Worm (Caenorhabditis elegans): Measurements from ENCODE around the gene sfxn-5.
A peak's percentile ranks its signal among the peaks of the same experiment; 100 is the strongest.

Gene sfxn-5

ce11 chrII:8124867-8125266, 20.0 kb upstream of the sfxn-5 start, which contains the start of gene ire-1:
ire-1 (minus strand) TSS chrII:8124910.
- TF ChIP-seq klf-2 (GFP tag; conservative IDR thresholded peaks at IDR 0.05), result no peak
- TF ChIP-seq ref-1 (GFP tag; conservative IDR thresholded peaks at IDR 0.05), result no peak
- no peak for TF ChIP-seq tab-1 (GFP tag; IDR thresholded peaks at IDR 0.05)
- TF ChIP-seq T22C8.4 (GFP tag; IDR thresholded peaks at IDR 0.05), result no peak
- no peak for TF ChIP-seq cog-1 (tag; optimal IDR thresholded peaks at IDR 0.05)
- no peak for TF ChIP-seq ztf-23 (GFP tag; IDR thresholded peaks at IDR 0.05)
- TF ChIP-seq med-1 (GFP tag; optimal IDR thresholded peaks at IDR 0.05; ENCODE audit: insufficient read depth), result no peak
- TF ChIP-seq ztf-29 (GFP tag; IDR thresholded peaks at IDR 0.05), result no peak
- no peak for TF ChIP-seq flt-1 (GFP tag; IDR thresholded peaks at IDR 0.05)

ce11 chrII:8117426-8117825, 12.6 kb upstream of the sfxn-5 start:
- TF ChIP-seq ztf-29 (GFP tag; IDR thresholded peaks at IDR 0.05), result no peak
- TF ChIP-seq T22C8.4 (GFP tag; IDR thresholded peaks at IDR 0.05), result no peak
- TF ChIP-seq tab-1 (GFP tag; IDR thresholded peaks at IDR 0.05), result no peak
- no peak for TF ChIP-seq ztf-23 (GFP tag; IDR thresholded peaks at IDR 0.05)
- no peak for TF ChIP-seq flt-1 (GFP tag; IDR thresholded peaks at IDR 0.05)
- TF ChIP-seq klf-2 (GFP tag; conservative IDR thresholded peaks at IDR 0.05), result no peak
- TF ChIP-seq med-1 (GFP tag; optimal IDR thresholded peaks at IDR 0.05; ENCODE audit: insufficient read depth), result no peak
- no peak for TF ChIP-seq ref-1 (GFP tag; conservative IDR thresholded peaks at IDR 0.05)
- no peak for TF ChIP-seq cog-1 (tag; optimal IDR thresholded peaks at IDR 0.05)

DNA sequence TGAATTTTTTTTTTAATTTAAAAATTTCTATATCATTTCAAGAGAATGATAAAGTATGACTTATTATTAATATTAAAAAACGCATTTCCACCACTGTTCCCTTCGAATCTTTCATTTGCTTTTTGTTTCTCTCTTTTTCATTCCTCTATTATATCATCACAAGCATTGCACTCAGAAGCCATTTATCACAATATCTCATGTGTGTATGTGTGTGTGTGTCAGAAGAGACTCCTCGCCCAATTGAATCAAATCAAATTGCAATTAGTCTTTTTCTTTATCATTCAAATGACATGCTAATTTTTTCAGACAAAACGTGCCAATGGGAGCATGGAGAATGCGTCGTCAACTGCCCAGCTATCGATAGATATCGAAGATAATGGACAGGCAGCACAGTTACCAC, 11.3 kb upstream of the sfxn-5 start, which contains the start of gene unc-105:
unc-105 (plus strand) TSS at position 301 of the 400 bp plus-strand sequence.
- TF ChIP-seq ref-1 (GFP tag; conservative IDR thresholded peaks at IDR 0.05) (no peak), ztf-29 (GFP tag; IDR thresholded peaks at IDR 0.05) (no peak), T22C8.4 (GFP tag; IDR thresholded peaks at IDR 0.05) (no peak), tab-1 (GFP tag; IDR thresholded peaks at IDR 0.05) (no peak), ztf-23 (GFP tag; IDR thresholded peaks at IDR 0.05) (no peak), cog-1 (tag; optimal IDR thresholded peaks at IDR 0.05) (no peak), med-1 (GFP tag; optimal IDR thresholded peaks at IDR 0.05; ENCODE audit: insufficient read depth) (no peak), klf-2 (GFP tag; conservative IDR thresholded peaks at IDR 0.05) (no peak), flt-1 (GFP tag; IDR thresholded peaks at IDR 0.05) (no peak)

DNA sequence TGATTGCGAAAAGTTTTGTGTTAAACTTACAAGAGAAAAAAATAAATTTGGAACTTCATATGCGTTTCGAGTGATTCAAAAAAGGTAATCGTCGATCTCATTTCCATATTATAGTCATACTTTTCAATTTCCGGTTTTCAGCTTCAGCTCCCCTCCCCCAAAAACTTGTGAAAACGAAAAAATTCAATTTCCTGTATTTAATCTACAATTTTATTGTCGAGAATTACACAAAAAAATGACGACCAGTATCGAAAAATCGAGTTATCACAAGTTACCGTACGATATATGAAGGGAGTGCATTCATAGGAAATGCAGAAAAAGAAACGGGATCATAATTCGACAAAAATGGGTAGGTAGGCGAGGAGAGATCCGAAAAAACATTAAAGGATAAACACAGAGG, 7.2 kb upstream of the sfxn-5 start, which contains the start of gene lron-4:
lron-4 (minus strand) TSS at position 101 of the 400 bp plus-strand sequence.
- TF ChIP-seq ref-1 (GFP tag; conservative IDR thresholded peaks at IDR 0.05) (no peak), flt-1 (GFP tag; IDR thresholded peaks at IDR 0.05) (no peak), klf-2 (GFP tag; conservative IDR thresholded peaks at IDR 0.05) (no peak), cog-1 (tag; optimal IDR thresholded peaks at IDR 0.05) (no peak), med-1 (GFP tag; optimal IDR thresholded peaks at IDR 0.05; ENCODE audit: insufficient read depth) (no peak), T22C8.4 (GFP tag; IDR thresholded peaks at IDR 0.05) (no peak)

ce11 chrII:8106921-8107695, 2.3 kb upstream of the sfxn-5 start, which contains the start of the genes chst-1 and C41C4.9:
chst-1 (minus strand) TSS chrII:8106971.
C41C4.9 (plus strand) TSS chrII:8107645.
- peak; percentile 97 for TF ChIP-seq flt-1 (GFP tag; IDR thresholded peaks at IDR 0.05)
- peak; percentile 87 for TF ChIP-seq med-1 (GFP tag; optimal IDR thresholded peaks at IDR 0.05; ENCODE audit: insufficient read depth)
- no peak; the same call in 1 of the 2 replicates for TF ChIP-seq klf-2 (GFP tag; conservative IDR thresholded peaks at IDR 0.05)
- peak; percentile 97 for TF ChIP-seq tab-1 (GFP tag; IDR thresholded peaks at IDR 0.05)
- peak; percentile 89 for TF ChIP-seq ref-1 (GFP tag; conservative IDR thresholded peaks at IDR 0.05)
- peak; percentile 94 for TF ChIP-seq T22C8.4 (GFP tag; IDR thresholded peaks at IDR 0.05)
- peak; percentile 94 for TF ChIP-seq ztf-23 (GFP tag; IDR thresholded peaks at IDR 0.05)
- TF ChIP-seq cog-1 (tag; optimal IDR thresholded peaks at IDR 0.05), result peak; percentile 82
- peak; percentile 92 for TF ChIP-seq ztf-29 (GFP tag; IDR thresholded peaks at IDR 0.05)

DNA sequence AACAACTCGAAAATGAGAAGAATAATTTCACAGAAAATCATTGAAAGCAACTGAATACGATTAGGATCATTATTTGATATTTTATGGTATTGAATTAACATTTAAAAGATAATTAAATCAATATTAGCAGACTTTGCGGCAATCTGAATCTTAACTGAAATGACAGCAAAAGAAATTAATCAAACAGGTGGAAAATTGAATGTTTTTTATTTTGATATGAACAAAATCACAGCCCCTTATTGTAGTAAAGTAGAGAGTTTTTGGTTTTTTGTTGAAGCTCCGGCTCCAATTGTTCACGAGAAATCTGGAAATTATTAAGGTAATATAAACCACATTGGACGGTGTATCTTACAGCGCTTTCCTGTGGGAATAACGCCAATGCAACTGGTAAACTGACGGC, 2.8 kb downstream of the sfxn-5 start, which contains the start of gene sre-2:
sre-2 (minus strand) TSS at position 101 of the 400 bp plus-strand sequence.
- TF ChIP-seq tab-1 (GFP tag; IDR thresholded peaks at IDR 0.05), result no peak

DNA sequence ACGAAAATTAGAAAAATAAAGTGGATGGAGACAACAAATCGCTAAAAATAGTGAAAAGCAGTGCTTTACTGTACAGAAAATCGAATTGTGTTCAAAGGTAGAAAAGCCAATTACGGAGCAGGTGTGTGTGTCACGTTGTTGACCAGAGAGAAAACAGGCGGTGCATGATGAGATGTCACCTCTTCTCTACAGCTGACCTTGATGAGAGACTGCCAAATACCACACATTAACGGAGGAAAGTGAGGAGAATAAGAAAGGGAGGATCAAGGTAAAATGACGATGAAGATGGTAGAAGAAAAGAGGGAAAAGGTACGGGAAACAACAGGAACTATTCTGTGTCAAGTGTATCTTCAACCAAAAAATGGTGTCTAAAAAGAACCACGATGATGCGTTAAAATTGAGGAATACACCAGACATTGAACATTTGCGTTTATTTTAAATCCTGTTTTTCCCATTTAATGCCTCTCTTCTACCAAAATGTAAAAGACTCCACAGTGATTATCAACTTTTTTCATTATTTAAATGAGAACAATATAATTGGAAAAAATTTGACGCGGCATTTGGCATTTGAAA, 5.6 kb downstream of the sfxn-5 start:
- TF ChIP-seq ref-1 (GFP tag; conservative IDR thresholded peaks at IDR 0.05), result no peak
- no peak for TF ChIP-seq flt-1 (GFP tag; IDR thresholded peaks at IDR 0.05)
- TF ChIP-seq cog-1 (tag; optimal IDR thresholded peaks at IDR 0.05), result no peak
- TF ChIP-seq med-1 (GFP tag; optimal IDR thresholded peaks at IDR 0.05; ENCODE audit: insufficient read depth), result no peak
- TF ChIP-seq ztf-29 (GFP tag; IDR thresholded peaks at IDR 0.05), result no peak
- no peak for TF ChIP-seq T22C8.4 (GFP tag; IDR thresholded peaks at IDR 0.05)
- TF ChIP-seq tab-1 (GFP tag; IDR thresholded peaks at IDR 0.05), result no peak
- TF ChIP-seq ztf-23 (GFP tag; IDR thresholded peaks at IDR 0.05), result no peak
- no peak for TF ChIP-seq klf-2 (GFP tag; conservative IDR thresholded peaks at IDR 0.05)

- TF ChIP-seq T22C8.4 (GFP tag; IDR thresholded peaks at IDR 0.05), result no peak
- TF ChIP-seq ref-1 (GFP tag; conservative IDR thresholded peaks at IDR 0.05), result no peak
- no peak for TF ChIP-seq med-1 (GFP tag; optimal IDR thresholded peaks at IDR 0.05; ENCODE audit: insufficient read depth)
- no peak for TF ChIP-seq cog-1 (tag; optimal IDR thresholded peaks at IDR 0.05)
- TF ChIP-seq ztf-29 (GFP tag; IDR thresholded peaks at IDR 0.05), result no peak
- no peak for TF ChIP-seq tab-1 (GFP tag; IDR thresholded peaks at IDR 0.05)
- TF ChIP-seq klf-2 (GFP tag; conservative IDR thresholded peaks at IDR 0.05), result no peak
- TF ChIP-seq flt-1 (GFP tag; IDR thresholded peaks at IDR 0.05), result no peak
- no peak for TF ChIP-seq ztf-23 (GFP tag; IDR thresholded peaks at IDR 0.05)
Measured at ce11 chrII:8093914-8094313, 10.9 kb downstream of the sfxn-5 start.

ce11 chrII:8093283-8093682, 11.6 kb downstream of the sfxn-5 start:
- TF ChIP-seq tab-1 (GFP tag; IDR thresholded peaks at IDR 0.05) (no peak), flt-1 (GFP tag; IDR thresholded peaks at IDR 0.05) (no peak), cog-1 (tag; optimal IDR thresholded peaks at IDR 0.05) (no peak), med-1 (GFP tag; optimal IDR thresholded peaks at IDR 0.05; ENCODE audit: insufficient read depth) (no peak), T22C8.4 (GFP tag; IDR thresholded peaks at IDR 0.05) (no peak), ztf-29 (GFP tag; IDR thresholded peaks at IDR 0.05) (no peak), ref-1 (GFP tag; conservative IDR thresholded peaks at IDR 0.05) (no peak), ztf-23 (GFP tag; IDR thresholded peaks at IDR 0.05) (no peak), klf-2 (GFP tag; conservative IDR thresholded peaks at IDR 0.05) (no peak)

All from whole organism, midembryonic.